Fruit fly (Drosophila melanogaster) whole organism, embryonic: ENCODE results near the gene Cyp28d2.

Experiments
- Awh ChIP-seq: fragments of 200-800 bp; sonication (Bioruptor generic); IDR thresholded peaks from 2 replicates; pipeline ENCODE4, ENCODE4 v1.3.6; 2022; ENCODE audit warnings: missing biosample characterization, missing genetic modification characterization
- Blimp-1 ChIP-seq: fragments of 200-800 bp; sonication (Bioruptor generic); optimal IDR thresholded peaks from 3 replicates; lab custom pipeline; 2018; ENCODE audit warnings: missing biosample characterization, missing genetic modification characterization, mild to moderate bottlenecking, moderate library complexity, missing genetic modification reagents
- CG10979 ChIP-seq: fragments of 200-800 bp; sonication (Bioruptor generic); optimal IDR thresholded peaks from 2 replicates; lab custom pipeline; 2018; ENCODE audit warnings: missing biosample characterization, mild to moderate bottlenecking, missing genetic modification characterization, moderate library complexity
- CG11504 ChIP-seq: fragments of 200-800 bp; sonication (Bioruptor generic); optimal IDR thresholded peaks from 3 replicates; lab custom pipeline; 2019; ENCODE audit warnings: missing biosample characterization, mild to moderate bottlenecking, missing genetic modification characterization, moderate library complexity
- CG13775 ChIP-seq: fragments of 200-800 bp; sonication (Bioruptor generic); optimal IDR thresholded peaks from 3 replicates; lab custom pipeline; 2017; ENCODE audit warnings: missing biosample characterization, mild to moderate bottlenecking, missing genetic modification characterization
- CG14667 ChIP-seq: fragments of 200-800 bp; sonication (Bioruptor generic); IDR thresholded peaks from 2 replicates; pipeline ENCODE4 v1.3.6; 2022; ENCODE audit warnings: missing biosample characterization, missing genetic modification characterization
- CG15696 ChIP-seq: fragments of 200-800 bp; sonication (Bioruptor generic); optimal IDR thresholded peaks from 2 replicates; lab custom pipeline; 2019; ENCODE audit warnings: missing biosample characterization, mild to moderate bottlenecking, missing genetic modification characterization, moderate library complexity
- CG1602 ChIP-seq: fragments of 200-800 bp; sonication (Bioruptor generic); optimal IDR thresholded peaks from 3 replicates; lab custom pipeline; 2016; ENCODE audit warnings: missing biosample characterization, missing genetic modification characterization
- CG16815 ChIP-seq: fragments of 200-800 bp; sonication (Bioruptor generic); optimal IDR thresholded peaks from 3 replicates; lab custom pipeline; 2017; ENCODE audit warnings: missing biosample characterization, mild to moderate bottlenecking, missing genetic modification characterization
- CG18476 ChIP-seq: fragments of 200-800 bp; sonication (Bioruptor generic); optimal IDR thresholded peaks from 2 replicates; lab custom pipeline; 2016; ENCODE audit warnings: missing biosample characterization, mild to moderate bottlenecking, missing genetic modification characterization
- CG2116 ChIP-seq: fragments of 200-800 bp; sonication (Bioruptor generic); optimal IDR thresholded peaks from 3 replicates; lab custom pipeline; 2018; ENCODE audit warnings: missing biosample characterization, mild to moderate bottlenecking, missing genetic modification characterization
- CG2202 ChIP-seq: fragments of 200-800 bp; sonication (Bioruptor generic); optimal IDR thresholded peaks from 2 replicates; lab custom pipeline; 2018; ENCODE audit warnings: missing biosample characterization, mild to moderate bottlenecking, missing genetic modification characterization
- CG34224 ChIP-seq: fragments of 200-800 bp; sonication (Bioruptor generic); IDR thresholded peaks from 3 replicates; pipeline ENCODE4 v1.3.6; 2022; ENCODE audit warnings: missing biosample characterization, missing genetic modification characterization; ENCODE audit not compliant: partially characterized antibody
- CG3847 ChIP-seq: fragments of 200-800 bp; sonication (Bioruptor generic); IDR thresholded peaks from 2 replicates; pipeline ENCODE4 v1.3.6; 2022; ENCODE audit warnings: missing biosample characterization, missing genetic modification characterization
- CG4617 ChIP-seq: fragments of 200-800 bp; sonication (Bioruptor generic); optimal IDR thresholded peaks from 3 replicates; lab custom pipeline; 2016; ENCODE audit warnings: missing biosample characterization, missing genetic modification characterization, borderline replicate concordance
- CG4730 ChIP-seq: fragments of 200-800 bp; sonication (Bioruptor generic); IDR thresholded peaks from 2 replicates; pipeline ENCODE4 v1.3.6; 2022; ENCODE audit warnings: missing biosample characterization, missing genetic modification characterization
- CG6791 ChIP-seq: fragments of 200-800 bp; sonication (Bioruptor generic); IDR thresholded peaks from 3 replicates; pipeline ENCODE4 v1.3.6; 2022; ENCODE audit warnings: missing biosample characterization, missing genetic modification characterization; ENCODE audit not compliant: partially characterized antibody
- CG8290 ChIP-seq, 3 experiments: fragments of 200-800 bp; sonication (Bioruptor generic); optimal IDR thresholded peaks; 2 replicates each; lab custom pipeline; 2016 to 2019; ENCODE audit warnings: missing biosample characterization in 3 of 3, missing genetic modification characterization in 3 of 3, mild to moderate bottlenecking in 2 of 3, moderate library complexity in 1 of 3
- CG8478 ChIP-seq: fragments of >200 bp; optimal IDR thresholded peaks from 2 replicates; lab custom pipeline; 2018
- CG9437 ChIP-seq: fragments of 200-800 bp; sonication (Bioruptor generic); optimal IDR thresholded peaks from 2 replicates; lab custom pipeline; 2018; ENCODE audit warnings: missing biosample characterization, mild to moderate bottlenecking, missing genetic modification characterization
- Chrac-16 ChIP-seq: fragments of 200-800 bp; sonication (Bioruptor generic); optimal IDR thresholded peaks from 3 replicates; lab custom pipeline; 2016; ENCODE audit warnings: missing biosample characterization, missing genetic modification characterization
- Dek ChIP-seq: fragments of 200-800 bp; sonication (Bioruptor generic); optimal IDR thresholded peaks from 3 replicates; lab custom pipeline; 2019; ENCODE audit warnings: missing biosample characterization, mild to moderate bottlenecking, missing genetic modification characterization, moderate library complexity
- Drgx ChIP-seq: fragments of 200-800 bp; sonication (Bioruptor generic); IDR thresholded peaks from 2 replicates; pipeline ENCODE4 v1.3.6; 2022; ENCODE audit warnings: missing biosample characterization, missing genetic modification characterization
- Elba2 ChIP-seq: fragments of 200-800 bp; sonication (Bioruptor generic); optimal IDR thresholded peaks from 3 replicates; lab custom pipeline; 2016; ENCODE audit warnings: missing biosample characterization, missing genetic modification characterization
- HLH4C ChIP-seq: fragments of 200-800 bp; sonication (Bioruptor generic); IDR thresholded peaks from 3 replicates; pipeline ENCODE4 v1.3.6; 2022; ENCODE audit warnings: missing biosample characterization, missing genetic modification characterization; ENCODE audit not compliant: partially characterized antibody
- Hsf ChIP-seq: fragments of 200-800 bp; sonication (Bioruptor generic); optimal IDR thresholded peaks from 3 replicates; lab custom pipeline; 2016; ENCODE audit warnings: missing biosample characterization, missing genetic modification characterization
- Med ChIP-seq: fragments of 200-800 bp; sonication (Bioruptor generic); peaks from one replicate; lab custom pipeline; 2016; ENCODE audit warnings: missing biosample characterization, missing genetic modification characterization, mild to moderate bottlenecking, inconsistent platforms, moderate library complexity
- PHDP ChIP-seq: fragments of 200-800 bp; sonication (Bioruptor generic); optimal IDR thresholded peaks from 3 replicates; lab custom pipeline; 2018; ENCODE audit warnings: missing biosample characterization, mild to moderate bottlenecking, missing genetic modification characterization, moderate library complexity
- Spps ChIP-seq: fragments of 200-800 bp; sonication (Bioruptor generic); optimal IDR thresholded peaks from 2 replicates; lab custom pipeline; 2018; ENCODE audit warnings: missing biosample characterization, mild to moderate bottlenecking, missing genetic modification characterization
- ac ChIP-seq: fragments of 200-800 bp; sonication (Bioruptor generic); optimal IDR thresholded peaks from 3 replicates; lab custom pipeline; 2017; ENCODE audit warnings: missing biosample characterization, mild to moderate bottlenecking, missing genetic modification characterization
- chm ChIP-seq: fragments of 200-800 bp; sonication (Bioruptor generic); IDR thresholded peaks from 2 replicates; pipeline ENCODE4 v1.3.6; 2022; ENCODE audit warnings: missing biosample characterization, missing genetic modification characterization
- danr ChIP-seq: fragments of 200-800 bp; sonication (Bioruptor generic); IDR thresholded peaks from 2 replicates; pipeline ENCODE4 v1.3.6; 2022; ENCODE audit warnings: missing biosample characterization, missing genetic modification characterization
- dmrt11E ChIP-seq: fragments of 200-800 bp; sonication (Bioruptor generic); optimal IDR thresholded peaks from 3 replicates; lab custom pipeline; 2018; ENCODE audit warnings: missing biosample characterization, mild to moderate bottlenecking, missing genetic modification characterization, moderate library complexity
- eve ChIP-seq, 2 experiments: fragments of >200 bp; optimal IDR thresholded peaks; 2 replicates each; lab custom pipeline; 2017; ENCODE audit warnings: missing biosample characterization in 2 of 2, missing genetic modification characterization in 2 of 2
- ewg ChIP-seq: fragments of 200-800 bp; sonication (Bioruptor generic); optimal IDR thresholded peaks from 3 replicates; lab custom pipeline; 2017; ENCODE audit warnings: mild to moderate bottlenecking, missing biosample characterization, missing genetic modification reagents, missing genetic modification characterization
- fd96Cb ChIP-seq: fragments of 200-800 bp; sonication (Bioruptor generic); optimal IDR thresholded peaks from 2 replicates; lab custom pipeline; 2018; ENCODE audit warnings: missing biosample characterization, mild to moderate bottlenecking, missing genetic modification characterization, moderate library complexity
- grau ChIP-seq: fragments of 200-800 bp; optimal IDR thresholded peaks from 3 replicates; lab custom pipeline; 2019; ENCODE audit warnings: missing biosample characterization, mild to moderate bottlenecking, missing genetic modification characterization, moderate library complexity
- hb ChIP-seq: fragments of 200-800 bp; sonication (Bioruptor generic); IDR thresholded peaks from 3 replicates; pipeline ENCODE4 v1.3.6; 2022; ENCODE audit warnings: missing biosample characterization, missing genetic modification characterization; ENCODE audit not compliant: partially characterized antibody
- hth ChIP-seq: fragments of >200 bp; optimal IDR thresholded peaks from 2 replicates; lab custom pipeline; 2017; ENCODE audit warnings: inconsistent platforms
- kay ChIP-seq: fragments of 200-800 bp; sonication (Bioruptor generic); optimal IDR thresholded peaks from 2 replicates; lab custom pipeline; 2016; ENCODE audit warnings: missing biosample characterization, missing genetic modification characterization
- lab ChIP-seq: fragments of 200-800 bp; sonication (Bioruptor generic); optimal IDR thresholded peaks from 3 replicates; lab custom pipeline; 2017; ENCODE audit warnings: missing biosample characterization, missing genetic modification characterization, mild to moderate bottlenecking, moderate library complexity, missing genetic modification reagents
- lilli ChIP-seq: fragments of 200-800 bp; sonication (Bioruptor generic); optimal IDR thresholded peaks from 3 replicates; lab custom pipeline; 2016; ENCODE audit warnings: missing biosample characterization, missing genetic modification characterization
- pho ChIP-seq: fragments of 200-800 bp; sonication (Bioruptor generic); optimal IDR thresholded peaks from 2 replicates; lab custom pipeline; 2016; ENCODE audit warnings: missing biosample characterization, missing genetic modification characterization
- run ChIP-seq: fragments of 200-800 bp; sonication (Bioruptor generic); optimal IDR thresholded peaks from 3 replicates; lab custom pipeline; 2018; ENCODE audit warnings: missing biosample characterization, mild to moderate bottlenecking, missing genetic modification characterization
- sim ChIP-seq: fragments of 200-800 bp; sonication (Bioruptor generic); IDR thresholded peaks from 2 replicates; pipeline ENCODE4 v1.3.6; 2022; ENCODE audit warnings: missing biosample characterization, missing genetic modification characterization
- sisA ChIP-seq: fragments of 200-800 bp; sonication (Bioruptor generic); IDR thresholded peaks from 2 replicates; pipeline ENCODE4 v1.3.6; 2022; ENCODE audit warnings: missing biosample characterization, missing genetic modification characterization
- slp2 ChIP-seq: fragments of 200-800 bp; sonication (Bioruptor generic); optimal IDR thresholded peaks from 2 replicates; lab custom pipeline; 2016; ENCODE audit warnings: missing biosample characterization, missing genetic modification characterization
- tio ChIP-seq: fragments of 200-800 bp; sonication (Bioruptor generic); optimal IDR thresholded peaks from 2 replicates; lab custom pipeline; 2017; ENCODE audit warnings: missing biosample characterization, missing genetic modification characterization, inconsistent platforms
- vvl ChIP-seq: fragments of 200-800 bp; sonication (Bioruptor generic); IDR thresholded peaks from 2 replicates; pipeline ENCODE4 v1.3.6; 2022; ENCODE audit warnings: missing biosample characterization, missing genetic modification characterization

Cyp28d2 gene

dm6 chr2L:5237899-5238566 lies 31.0 kb downstream of the Cyp28d2 start (continued):
- TF ChIP-seq vvl (peak; percentile 81), CG2116 (peak; percentile 3), Dek (tag; lab: Kevin White, UChicago) (no peak), grau (tag; lab: Kevin White, UChicago) (peak; percentile 70), CG8478 (lab: Kevin White, UChicago) (no peak), CG15696 (tag; lab: Kevin White, UChicago) (peak; percentile 80), ac (GFP tag; lab: Kevin White, UChicago) (peak; percentile 7), lab (peak; percentile 21), CG14667 (GFP tag; lab: Robert Waterston, UW) (no peak), CG18476 (GFP tag; lab: Kevin White, UChicago) (peak; percentile 25), HLH4C (GFP tag; lab: Robert Waterston, UW) (no peak), danr (GFP tag; lab: Robert Waterston, UW) (no peak), run (tag; lab: Kevin White, UChicago) (peak; percentile 13), hth (lab: Kevin White, UChicago) (no peak), CG4730 (GFP tag; lab: Robert Waterston, UW) (peak; percentile 32; the same call in 1 of the 2 replicates), slp2 (no peak), PHDP (peak; percentile 71), Awh (GFP tag; lab: Robert Waterston, UW) (peak; percentile 42; the same call in 1 of the 2 replicates), Hsf (GFP tag; lab: Kevin White, UChicago) (peak; percentile 15), kay (GFP tag; lab: Kevin White, UChicago) (peak; percentile 5), CG6791 (GFP tag; lab: Robert Waterston, UW) (no peak), Elba2 (GFP tag; lab: Kevin White, UChicago) (no peak), CG13775 (GFP tag; lab: Kevin White, UChicago) (peak; percentile 60), CG34224 (GFP tag; lab: Robert Waterston, UW) (no peak), CG11504 (peak; percentile 71), Drgx (GFP tag; lab: Robert Waterston, UW) (no peak), CG8290 (GFP tag; optimal IDR thresholded peaks at IDR 0.05; lab: Kevin White, UChicago) (peak; percentile 18), CG8290 (tag; optimal IDR thresholded peaks at IDR 0.05; lab: Kevin White, UChicago) (no peak), hb (no peak), Blimp-1 (GFP tag; lab: Kevin White, UChicago) (peak; percentile 84), CG2202 (tag; lab: Kevin White, UChicago) (peak; percentile 80), Med (GFP tag; lab: Kevin White, UChicago) (peak; percentile 42), Chrac-16 (GFP tag; lab: Kevin White, UChicago) (peak; percentile 40), CG3847 (GFP tag; lab: Robert Waterston, UW) (no peak), Spps (tag; lab: Kevin White, UChicago) (peak; percentile 76), chm (no peak; the same call in 1 of the 2 replicates), ewg (GFP tag; lab: Kevin White, UChicago) (peak; percentile 27), CG9437 (GFP tag; lab: Kevin White, UChicago) (peak; percentile 35), CG1602 (peak; percentile 54), eve (GFP tag; optimal IDR thresholded peaks at IDR 0.05; lab: Kevin White, UChicago) (peak in 1 of 2 experiments; percentile 70), sim (GFP tag; lab: Robert Waterston, UW) (0 out of 2 replicates have a peak, but pooled peaks have one; percentile 43), tio (GFP tag; lab: Kevin White, UChicago) (peak; percentile 53), sisA (peak; percentile 45), dmrt11E (tag; lab: Kevin White, UChicago) (peak; percentile 94), pho (GFP tag; lab: Kevin White, UChicago) (no peak), fd96Cb (tag; lab: Kevin White, UChicago) (peak; percentile 76), CG4617 (GFP tag; lab: Kevin White, UChicago) (peak; percentile 11), lilli (GFP tag; lab: Kevin White, UChicago) (peak; percentile 38), CG16815 (GFP tag; lab: Kevin White, UChicago) (peak; percentile 68), CG10979 (tag; lab: Kevin White, UChicago) (peak; percentile 93)
